Worm (Caenorhabditis elegans) whole organism, L3 larva: ENCODE results near the gene clec-143.

Experiments
- ZK546.5 ChIP-seq: sonication (generic microtip); optimal IDR thresholded peaks from 2 replicates; lab custom pipeline; 2017; ENCODE audit warnings: missing biosample characterization, missing genetic modification characterization
- aly-2 ChIP-seq: fragments of 150-350 bp; optimal IDR thresholded peaks from 2 replicates; lab custom pipeline; 2014; ENCODE audit warnings: missing biosample characterization, missing genetic modification characterization
- ama-1 ChIP-seq: fragments of 150-350 bp; optimal IDR thresholded peaks from 2 replicates; lab custom pipeline; 2018
- ceh-16 ChIP-seq: sonication (generic microtip); optimal IDR thresholded peaks from 2 replicates; lab custom pipeline; 2017; ENCODE audit warnings: missing biosample characterization, missing genetic modification characterization
- ceh-9 ChIP-seq: sonication (generic microtip); optimal IDR thresholded peaks from 2 replicates; lab custom pipeline; 2018; ENCODE audit warnings: missing biosample characterization, missing genetic modification characterization
- daf-12 ChIP-seq: fragments of 150-350 bp; optimal IDR thresholded peaks from 2 replicates; lab custom pipeline; 2014; ENCODE audit warnings: missing biosample characterization, missing genetic modification reagents, missing genetic modification characterization
- egl-27 ChIP-seq: sonication (generic microtip); optimal IDR thresholded peaks from 4 replicates; lab custom pipeline; 2017; ENCODE audit warnings: missing biosample characterization, missing genetic modification reagents, missing genetic modification characterization
- elt-2 ChIP-seq: sonication (generic microtip); optimal IDR thresholded peaks from 2 replicates; lab custom pipeline; 2016; ENCODE audit warnings: missing genetic modification reagents, mild to moderate bottlenecking, missing genetic modification characterization, missing compliant biosample characterization
- elt-3 ChIP-seq, 3 experiments: fragments of 150-350 bp in 1 of 3; sonication (generic microtip) in 2 of 3; optimal IDR thresholded peaks; 2 replicates in 2 of 3; 4 replicates in 1 of 3; lab custom pipeline; 2014 to 2017; ENCODE audit warnings: missing biosample characterization in 3 of 3, missing genetic modification characterization in 3 of 3
- eor-1 ChIP-seq, 2 experiments: fragments of 150-350 bp; optimal IDR thresholded peaks; 2 replicates each; lab custom pipeline; 2014 to 2018; ENCODE audit warnings: missing biosample characterization in 2 of 2, missing genetic modification characterization in 2 of 2
- fkh-10 ChIP-seq: sonication (generic microtip); optimal IDR thresholded peaks from 2 replicates; lab custom pipeline; 2017; ENCODE audit warnings: missing biosample characterization, missing genetic modification reagents, missing genetic modification characterization
- fkh-2 ChIP-seq: fragments of 150-350 bp; optimal IDR thresholded peaks from 2 replicates; lab custom pipeline; 2014; ENCODE audit warnings: missing biosample characterization, missing genetic modification reagents, missing genetic modification characterization
- fos-1 ChIP-seq: fragments of 150-350 bp; optimal IDR thresholded peaks from 2 replicates; lab custom pipeline; 2014; ENCODE audit warnings: missing biosample characterization, missing genetic modification characterization
- hmg-11 ChIP-seq: sonication (generic microtip); optimal IDR thresholded peaks from 2 replicates; lab custom pipeline; 2016; ENCODE audit warnings: missing genetic modification characterization, missing compliant biosample characterization
- jun-1 ChIP-seq: fragments of 150-350 bp; optimal IDR thresholded peaks from 2 replicates; lab custom pipeline; 2014; ENCODE audit warnings: missing biosample characterization, missing genetic modification reagents, missing genetic modification characterization
- lin-15B ChIP-seq: fragments of 150-350 bp; optimal IDR thresholded peaks from 2 replicates; lab custom pipeline; 2014; ENCODE audit warnings: missing biosample characterization, missing genetic modification characterization
- lsy-12 ChIP-seq: sonication (generic microtip); optimal IDR thresholded peaks from 2 replicates; lab custom pipeline; 2016; ENCODE audit warnings: mild to moderate bottlenecking, missing genetic modification characterization, missing compliant biosample characterization
- mdl-1 ChIP-seq: fragments of 150-350 bp; optimal IDR thresholded peaks from 2 replicates; lab custom pipeline; 2014; ENCODE audit warnings: missing biosample characterization, missing genetic modification characterization
- mml-1 ChIP-seq: fragments of 150-350 bp; sonication (generic microtip); optimal IDR thresholded peaks from 3 replicates; lab custom pipeline; 2014; ENCODE audit warnings: missing biosample characterization, missing genetic modification characterization
- nfya-1 ChIP-seq: sonication (generic microtip); optimal IDR thresholded peaks from 2 replicates; lab custom pipeline; 2017; ENCODE audit warnings: missing genetic modification characterization, mild to moderate bottlenecking, missing compliant biosample characterization, antibody characterized with exemption, moderate library complexity; ENCODE audit not compliant: insufficient read depth
- nhr-12 ChIP-seq: fragments of 150-350 bp; optimal IDR thresholded peaks from 2 replicates; lab custom pipeline; 2014; ENCODE audit warnings: missing biosample characterization, missing genetic modification characterization
- nhr-237 ChIP-seq: fragments of 150-350 bp; optimal IDR thresholded peaks from 2 replicates; lab custom pipeline; 2014; ENCODE audit warnings: missing biosample characterization, missing genetic modification characterization
- nhr-28 ChIP-seq: fragments of 150-350 bp; optimal IDR thresholded peaks from 2 replicates; lab custom pipeline; 2014; ENCODE audit warnings: missing biosample characterization, missing genetic modification characterization
- nhr-43 ChIP-seq: sonication (generic microtip); optimal IDR thresholded peaks from 2 replicates; lab custom pipeline; 2016; ENCODE audit warnings: mild to moderate bottlenecking, missing genetic modification characterization, missing compliant biosample characterization; ENCODE audit not compliant: poor library complexity, severe bottlenecking
- nhr-76 ChIP-seq: fragments of 150-350 bp; sonication (generic microtip); optimal IDR thresholded peaks from 5 replicates; lab custom pipeline; 2014; ENCODE audit warnings: missing biosample characterization, missing genetic modification characterization
- nhr-77 ChIP-seq: fragments of 150-350 bp; optimal IDR thresholded peaks from 2 replicates; lab custom pipeline; 2014; ENCODE audit warnings: missing biosample characterization, missing genetic modification characterization
- pha-4 ChIP-seq: fragments of 150-350 bp; optimal IDR thresholded peaks from 2 replicates; lab custom pipeline; 2014; ENCODE audit warnings: missing biosample characterization, missing genetic modification reagents, missing genetic modification characterization
- pqm-1 ChIP-seq: fragments of 150-350 bp; optimal IDR thresholded peaks from 2 replicates; lab custom pipeline; 2017; ENCODE audit warnings: missing biosample characterization, missing genetic modification characterization, inconsistent platforms
- sea-2 ChIP-seq: fragments of 150-350 bp; sonication (generic microtip); optimal IDR thresholded peaks from 4 replicates; lab custom pipeline; 2014; ENCODE audit warnings: missing biosample characterization, missing genetic modification reagents, missing genetic modification characterization
- skn-1 ChIP-seq: fragments of 150-350 bp; optimal IDR thresholded peaks from 2 replicates; lab custom pipeline; 2014; ENCODE audit warnings: missing biosample characterization, missing genetic modification characterization
- snpc-4 ChIP-seq: fragments of 150-350 bp; optimal IDR thresholded peaks from 2 replicates; lab custom pipeline; 2014; ENCODE audit warnings: missing biosample characterization, missing genetic modification characterization
- tbx-2 ChIP-seq: sonication (generic microtip); optimal IDR thresholded peaks from 2 replicates; lab custom pipeline; 2016; ENCODE audit warnings: mild to moderate bottlenecking, missing genetic modification characterization, missing compliant biosample characterization
- unc-39 ChIP-seq: sonication (generic microtip); optimal IDR thresholded peaks from 4 replicates; lab custom pipeline; 2017; ENCODE audit warnings: missing biosample characterization, missing genetic modification characterization
- unc-62 ChIP-seq: fragments of 150-350 bp; sonication (generic microtip); optimal IDR thresholded peaks from 4 replicates; lab custom pipeline; 2014; ENCODE audit warnings: missing biosample characterization, missing genetic modification reagents, missing genetic modification characterization
- ztf-11 ChIP-seq: fragments of 150-350 bp; optimal IDR thresholded peaks from 2 replicates; lab custom pipeline; 2014; ENCODE audit warnings: missing biosample characterization, missing genetic modification characterization

clec-143 gene

DNA sequence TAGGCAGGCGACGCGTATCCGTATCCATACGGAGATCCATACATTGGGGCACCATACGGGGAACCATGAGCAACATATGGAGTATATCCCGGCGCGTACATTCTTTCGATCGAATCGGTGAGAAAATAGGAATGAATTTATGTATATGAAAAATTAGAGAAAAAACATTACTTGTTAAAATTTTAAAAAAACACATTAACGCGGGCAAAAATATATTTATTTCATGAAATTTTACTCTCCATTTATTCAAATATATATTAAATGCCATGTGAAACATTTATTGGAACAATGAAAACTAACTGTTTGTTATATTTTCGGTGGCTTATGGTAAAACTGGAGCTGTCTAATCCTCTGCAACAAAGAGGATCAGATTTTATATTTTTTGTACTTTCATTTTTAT is 1.7 kb upstream of the clec-143 start, which contains the start of gene ZK666.2:
TSS of gene ZK666.2 (minus strand) at position 101 of the 400 bp plus-strand sequence.
- TF ChIP-seq ceh-9 (tag; lab: Kevin White, UChicago) (no peak), tbx-2 (tag; lab: Kevin White, UChicago) (no peak), eor-1 (tag; optimal IDR thresholded peaks at IDR 0.05; lab: Kevin White, UChicago) (no peak), egl-27 (tag; lab: Kevin White, UChicago) (no peak), ZK546.5 (no peak), mml-1 (no peak), nhr-28 (tag; lab: Kevin White, UChicago) (no peak), skn-1 (tag; lab: Kevin White, UChicago) (no peak), lin-15B (tag; lab: Kevin White, UChicago) (no peak), ama-1 (lab: Kevin White, UChicago) (no peak), snpc-4 (tag; lab: Kevin White, UChicago) (no peak), mdl-1 (no peak), daf-12 (tag; lab: Kevin White, UChicago) (no peak), lsy-12 (no peak)
- TF ChIP-seq, all 47 proteins: peak for 0

ce11 chrII:10471247-10471646 is 1.1 kb upstream of the clec-143 start, which contains the start of gene ZK666.1:
Gene ZK666.1 (minus strand): TSS chrII:10471347.
- no peak for TF ChIP-seq snpc-4 (tag; lab: Kevin White, UChicago)
- no peak for TF ChIP-seq nfya-1 (tag; lab: Kevin White, UChicago)
- no peak for TF ChIP-seq pha-4 (tag; lab: Kevin White, UChicago)
- TF ChIP-seq ztf-11 (tag; lab: Kevin White, UChicago), result no peak
- TF ChIP-seq unc-62 (GFP tag; lab: Kevin White, UChicago), result no peak
- no peak for TF ChIP-seq ceh-16 (tag; lab: Kevin White, UChicago)
- TF ChIP-seq elt-2 (tag; lab: Kevin White, UChicago), result no peak
- TF ChIP-seq egl-27 (tag; lab: Kevin White, UChicago), result no peak
- no peak for TF ChIP-seq ZK546.5
- TF ChIP-seq nhr-28 (tag; lab: Kevin White, UChicago), result no peak
- TF ChIP-seq skn-1 (tag; lab: Kevin White, UChicago), result no peak
- TF ChIP-seq fkh-2 (tag; lab: Kevin White, UChicago), result no peak
- TF ChIP-seq unc-39 (tag; lab: Kevin White, UChicago), result no peak
- TF ChIP-seq nhr-43, result no peak
- no peak for TF ChIP-seq tbx-2 (tag; lab: Kevin White, UChicago)
- TF ChIP-seq aly-2, result no peak
- TF ChIP-seq hmg-11, result no peak
- TF ChIP-seq fos-1 (tag; lab: Kevin White, UChicago), result no peak
- TF ChIP-seq, all 47 proteins: peak for 0

DNA sequence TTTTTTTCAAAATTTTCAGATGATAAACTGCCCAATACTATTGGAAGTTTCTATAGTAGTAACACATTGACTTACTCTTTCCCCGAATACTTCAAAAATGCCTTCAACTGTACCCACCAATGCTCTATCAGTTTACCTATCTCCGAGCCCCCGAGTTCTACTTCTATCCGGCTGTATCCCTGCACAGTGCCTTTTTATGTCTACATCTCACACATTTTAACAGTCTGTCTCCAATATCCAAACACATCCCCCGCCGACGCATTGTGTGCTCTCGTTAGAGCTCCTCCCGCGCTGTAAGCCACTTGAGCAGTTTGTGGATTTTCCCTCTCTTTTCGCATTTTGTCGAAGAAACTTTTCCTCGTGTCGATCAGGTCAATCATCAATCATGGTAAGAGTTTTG is 3.5 kb downstream of the clec-143 start, which contains the start of gene tnc-2:
TSS of gene tnc-2 (plus strand) at position 301 of the 400 bp plus-strand sequence.
- no peak for TF ChIP-seq tbx-2 (tag; lab: Kevin White, UChicago)

ce11 chrII:10464230-10464920 is 5.7 kb downstream of the clec-143 start, which contains the start of the genes ZK673.6 and sdz-37:
Gene ZK673.6 (minus strand): TSS chrII:10464330.
Gene sdz-37 (plus strand): TSS chrII:10464870.
- TF ChIP-seq fos-1 (tag; lab: Kevin White, UChicago), result no peak
- TF ChIP-seq fkh-10 (GFP tag; lab: Kevin White, UChicago), result no peak

ce11 chrII:10461207-10461606 is 8.9 kb downstream of the clec-143 start, which contains the start of gene ZK673.5:
Gene ZK673.5 (plus strand): TSS chrII:10461507.
- no peak for TF ChIP-seq nhr-12 (tag; lab: Kevin White, UChicago)
- no peak for TF ChIP-seq sea-2 (GFP tag; lab: Kevin White, UChicago)
- no peak for TF ChIP-seq eor-1 (tag; optimal IDR thresholded peaks at IDR 0.05; lab: Kevin White, UChicago)
- no peak for TF ChIP-seq nhr-77 (tag; lab: Kevin White, UChicago)
- TF ChIP-seq nhr-76 (tag; lab: Kevin White, UChicago), result no peak
- no peak for TF ChIP-seq pqm-1 (tag; lab: Kevin White, UChicago)
- no peak for TF ChIP-seq daf-12 (tag; lab: Kevin White, UChicago)
- TF ChIP-seq elt-3 (tag; optimal IDR thresholded peaks at IDR 0.05; lab: Kevin White, UChicago), result no peak
- no peak for TF ChIP-seq nhr-237 (tag; lab: Kevin White, UChicago)
- no peak for TF ChIP-seq egl-27 (tag; lab: Kevin White, UChicago)
- no peak for TF ChIP-seq mdl-1
- TF ChIP-seq jun-1 (tag; lab: Kevin White, UChicago), result no peak
